Worm (Caenorhabditis elegans) whole organism, L3 larva: Measurements from ENCODE around the gene C08E8.4.

Experiments
- ZK546.5 ChIP-seq: sonication (generic microtip); optimal IDR thresholded peaks from 2 replicates; lab custom pipeline; 2017; ENCODE audit warnings: missing biosample characterization, missing genetic modification characterization
- aly-2 ChIP-seq: fragments of 150-350 bp; optimal IDR thresholded peaks from 2 replicates; lab custom pipeline; 2014; ENCODE audit warnings: missing biosample characterization, missing genetic modification characterization
- ama-1 ChIP-seq: fragments of 150-350 bp; optimal IDR thresholded peaks from 2 replicates; lab custom pipeline; 2018
- ceh-16 ChIP-seq: sonication (generic microtip); optimal IDR thresholded peaks from 2 replicates; lab custom pipeline; 2017; ENCODE audit warnings: missing biosample characterization, missing genetic modification characterization
- ceh-28 ChIP-seq: fragments of 150-350 bp; optimal IDR thresholded peaks from 2 replicates; lab custom pipeline; 2014; ENCODE audit warnings: missing biosample characterization, missing genetic modification reagents, missing genetic modification characterization
- ceh-9 ChIP-seq: sonication (generic microtip); optimal IDR thresholded peaks from 2 replicates; lab custom pipeline; 2018; ENCODE audit warnings: missing biosample characterization, missing genetic modification characterization
- daf-12 ChIP-seq: fragments of 150-350 bp; optimal IDR thresholded peaks from 2 replicates; lab custom pipeline; 2014; ENCODE audit warnings: missing biosample characterization, missing genetic modification reagents, missing genetic modification characterization
- egl-27 ChIP-seq: sonication (generic microtip); optimal IDR thresholded peaks from 4 replicates; lab custom pipeline; 2017; ENCODE audit warnings: missing biosample characterization, missing genetic modification reagents, missing genetic modification characterization
- egl-5 ChIP-seq: fragments of 150-350 bp; optimal IDR thresholded peaks from 2 replicates; lab custom pipeline; 2017; ENCODE audit warnings: missing biosample characterization, missing genetic modification reagents, missing genetic modification characterization, inconsistent platforms
- elt-1 ChIP-seq: fragments of 150-350 bp; optimal IDR thresholded peaks from 2 replicates; lab custom pipeline; 2014; ENCODE audit warnings: missing biosample characterization, missing genetic modification characterization
- elt-2 ChIP-seq: sonication (generic microtip); optimal IDR thresholded peaks from 2 replicates; lab custom pipeline; 2016; ENCODE audit warnings: missing genetic modification reagents, mild to moderate bottlenecking, missing genetic modification characterization, missing compliant biosample characterization
- elt-3 ChIP-seq, 3 experiments: fragments of 150-350 bp in 1 of 3; sonication (generic microtip) in 2 of 3; optimal IDR thresholded peaks; 2 replicates in 2 of 3; 4 replicates in 1 of 3; lab custom pipeline; 2014 to 2017; ENCODE audit warnings: missing biosample characterization in 3 of 3, missing genetic modification characterization in 3 of 3
- eor-1 ChIP-seq, 2 experiments: fragments of 150-350 bp; optimal IDR thresholded peaks; 2 replicates each; lab custom pipeline; 2014 to 2018; ENCODE audit warnings: missing biosample characterization in 2 of 2, missing genetic modification characterization in 2 of 2
- fkh-10 ChIP-seq: sonication (generic microtip); optimal IDR thresholded peaks from 2 replicates; lab custom pipeline; 2017; ENCODE audit warnings: missing biosample characterization, missing genetic modification reagents, missing genetic modification characterization
- fkh-2 ChIP-seq: fragments of 150-350 bp; optimal IDR thresholded peaks from 2 replicates; lab custom pipeline; 2014; ENCODE audit warnings: missing biosample characterization, missing genetic modification reagents, missing genetic modification characterization
- fos-1 ChIP-seq: fragments of 150-350 bp; optimal IDR thresholded peaks from 2 replicates; lab custom pipeline; 2014; ENCODE audit warnings: missing biosample characterization, missing genetic modification characterization
- hmg-11 ChIP-seq: sonication (generic microtip); optimal IDR thresholded peaks from 2 replicates; lab custom pipeline; 2016; ENCODE audit warnings: missing genetic modification characterization, missing compliant biosample characterization
- jun-1 ChIP-seq: fragments of 150-350 bp; optimal IDR thresholded peaks from 2 replicates; lab custom pipeline; 2014; ENCODE audit warnings: missing biosample characterization, missing genetic modification reagents, missing genetic modification characterization
- lin-15B ChIP-seq: fragments of 150-350 bp; optimal IDR thresholded peaks from 2 replicates; lab custom pipeline; 2014; ENCODE audit warnings: missing biosample characterization, missing genetic modification characterization
- lin-39 ChIP-seq: fragments of 150-350 bp; optimal IDR thresholded peaks from 2 replicates; lab custom pipeline; 2018; ENCODE audit warnings: missing biosample characterization, missing genetic modification reagents, missing genetic modification characterization
- lsy-12 ChIP-seq: sonication (generic microtip); optimal IDR thresholded peaks from 2 replicates; lab custom pipeline; 2016; ENCODE audit warnings: mild to moderate bottlenecking, missing genetic modification characterization, missing compliant biosample characterization
- mdl-1 ChIP-seq: fragments of 150-350 bp; optimal IDR thresholded peaks from 2 replicates; lab custom pipeline; 2014; ENCODE audit warnings: missing biosample characterization, missing genetic modification characterization
- mml-1 ChIP-seq: fragments of 150-350 bp; sonication (generic microtip); optimal IDR thresholded peaks from 3 replicates; lab custom pipeline; 2014; ENCODE audit warnings: missing biosample characterization, missing genetic modification characterization
- nfya-1 ChIP-seq: sonication (generic microtip); optimal IDR thresholded peaks from 2 replicates; lab custom pipeline; 2017; ENCODE audit warnings: missing genetic modification characterization, mild to moderate bottlenecking, missing compliant biosample characterization, antibody characterized with exemption, moderate library complexity; ENCODE audit not compliant: insufficient read depth
- nhr-11 ChIP-seq: fragments of 150-350 bp; optimal IDR thresholded peaks from 2 replicates; lab custom pipeline; 2014; ENCODE audit warnings: missing biosample characterization, missing genetic modification characterization
- nhr-12 ChIP-seq: fragments of 150-350 bp; optimal IDR thresholded peaks from 2 replicates; lab custom pipeline; 2014; ENCODE audit warnings: missing biosample characterization, missing genetic modification characterization
- nhr-23 ChIP-seq: fragments of 150-350 bp; optimal IDR thresholded peaks from 2 replicates; lab custom pipeline; 2014; ENCODE audit warnings: missing biosample characterization, missing genetic modification reagents, missing genetic modification characterization
- nhr-237 ChIP-seq: fragments of 150-350 bp; optimal IDR thresholded peaks from 2 replicates; lab custom pipeline; 2014; ENCODE audit warnings: missing biosample characterization, missing genetic modification characterization
- nhr-25 ChIP-seq: sonication (generic microtip); optimal IDR thresholded peaks from 2 replicates; lab custom pipeline; 2017; ENCODE audit warnings: missing biosample characterization, missing genetic modification characterization
- nhr-28 ChIP-seq: fragments of 150-350 bp; optimal IDR thresholded peaks from 2 replicates; lab custom pipeline; 2014; ENCODE audit warnings: missing biosample characterization, missing genetic modification characterization
- nhr-43 ChIP-seq: sonication (generic microtip); optimal IDR thresholded peaks from 2 replicates; lab custom pipeline; 2016; ENCODE audit warnings: mild to moderate bottlenecking, missing genetic modification characterization, missing compliant biosample characterization; ENCODE audit not compliant: poor library complexity, severe bottlenecking
- nhr-67 ChIP-seq: fragments of 150-350 bp; optimal IDR thresholded peaks from 2 replicates; lab custom pipeline; 2014; ENCODE audit warnings: missing biosample characterization, missing genetic modification characterization
- nhr-76 ChIP-seq: fragments of 150-350 bp; sonication (generic microtip); optimal IDR thresholded peaks from 5 replicates; lab custom pipeline; 2014; ENCODE audit warnings: missing biosample characterization, missing genetic modification characterization
- nhr-77 ChIP-seq: fragments of 150-350 bp; optimal IDR thresholded peaks from 2 replicates; lab custom pipeline; 2014; ENCODE audit warnings: missing biosample characterization, missing genetic modification characterization
- pha-4 ChIP-seq: fragments of 150-350 bp; optimal IDR thresholded peaks from 2 replicates; lab custom pipeline; 2014; ENCODE audit warnings: missing biosample characterization, missing genetic modification reagents, missing genetic modification characterization
- pqm-1 ChIP-seq: fragments of 150-350 bp; optimal IDR thresholded peaks from 2 replicates; lab custom pipeline; 2017; ENCODE audit warnings: missing biosample characterization, missing genetic modification characterization, inconsistent platforms
- sea-2 ChIP-seq: fragments of 150-350 bp; sonication (generic microtip); optimal IDR thresholded peaks from 4 replicates; lab custom pipeline; 2014; ENCODE audit warnings: missing biosample characterization, missing genetic modification reagents, missing genetic modification characterization
- skn-1 ChIP-seq: fragments of 150-350 bp; optimal IDR thresholded peaks from 2 replicates; lab custom pipeline; 2014; ENCODE audit warnings: missing biosample characterization, missing genetic modification characterization
- snpc-4 ChIP-seq: fragments of 150-350 bp; optimal IDR thresholded peaks from 2 replicates; lab custom pipeline; 2014; ENCODE audit warnings: missing biosample characterization, missing genetic modification characterization
- tbx-2 ChIP-seq: sonication (generic microtip); optimal IDR thresholded peaks from 2 replicates; lab custom pipeline; 2016; ENCODE audit warnings: mild to moderate bottlenecking, missing genetic modification characterization, missing compliant biosample characterization
- unc-39 ChIP-seq: sonication (generic microtip); optimal IDR thresholded peaks from 4 replicates; lab custom pipeline; 2017; ENCODE audit warnings: missing biosample characterization, missing genetic modification characterization
- unc-62 ChIP-seq: fragments of 150-350 bp; sonication (generic microtip); optimal IDR thresholded peaks from 4 replicates; lab custom pipeline; 2014; ENCODE audit warnings: missing biosample characterization, missing genetic modification reagents, missing genetic modification characterization
- zag-1 ChIP-seq: fragments of 150-350 bp; optimal IDR thresholded peaks from 2 replicates; lab custom pipeline; 2014; ENCODE audit warnings: missing biosample characterization, missing genetic modification characterization
- ztf-11 ChIP-seq: fragments of 150-350 bp; optimal IDR thresholded peaks from 2 replicates; lab custom pipeline; 2014; ENCODE audit warnings: missing biosample characterization, missing genetic modification characterization
- ztf-4 ChIP-seq: fragments of 150-350 bp; optimal IDR thresholded peaks from 2 replicates; lab custom pipeline; 2014; ENCODE audit warnings: missing biosample characterization, missing genetic modification characterization

C08E8.4 gene

ce11 chrV:18337643-18338042 lies 34.0 kb upstream of the C08E8.4 start:
- TF ChIP-seq ceh-28 (tag; lab: Kevin White, UChicago) (peak; percentile 57), elt-3 (tag; optimal IDR thresholded peaks at IDR 0.05; lab: Kevin White, UChicago) (no peak)

- no peak for TF ChIP-seq ceh-16
- no peak for TF ChIP-seq ztf-4
- no peak for TF ChIP-seq eor-1 (tag; optimal IDR thresholded peaks at IDR 0.05; lab: Kevin White, UChicago)
- no peak for TF ChIP-seq elt-3 (tag; optimal IDR thresholded peaks at IDR 0.05; lab: Kevin White, UChicago)
- no peak for TF ChIP-seq lsy-12 (tag; lab: Kevin White, UChicago)
- TF ChIP-seq nhr-23 (tag; lab: Kevin White, UChicago), result no peak
- no peak for TF ChIP-seq lin-15B
- TF ChIP-seq fos-1 (tag; lab: Kevin White, UChicago), result no peak
- TF ChIP-seq ZK546.5, result no peak
- no peak for TF ChIP-seq mml-1 (tag; lab: Kevin White, UChicago)
- TF ChIP-seq nhr-43, result no peak
- no peak for TF ChIP-seq mdl-1 (tag; lab: Kevin White, UChicago)
These were observed 31.8 kb upstream of the C08E8.4 start, which contains the start of gene C08E8.10 for ce11 chrV:18339807-18340206. C08E8.10 (minus strand) TSS chrV:18339907.

ce11 chrV:18344194-18344593 lies 27.5 kb upstream of the C08E8.4 start:
- TF ChIP-seq ceh-28 (tag; lab: Kevin White, UChicago) (no peak), elt-3 (tag; optimal IDR thresholded peaks at IDR 0.05; lab: Kevin White, UChicago) (no peak), nhr-76 (tag; lab: Kevin White, UChicago) (no peak), mml-1 (tag; lab: Kevin White, UChicago) (no peak), lsy-12 (tag; lab: Kevin White, UChicago) (no peak), snpc-4 (tag; lab: Kevin White, UChicago) (no peak), unc-62 (GFP tag; lab: Kevin White, UChicago) (no peak), ama-1 (lab: Kevin White, UChicago) (no peak), ztf-4 (no peak), tbx-2 (no peak), nhr-28 (tag; lab: Kevin White, UChicago) (no peak), pha-4 (no peak), nhr-25 (no peak), ceh-9 (no peak)

- TF ChIP-seq aly-2 (tag; lab: Kevin White, UChicago), result no peak
- TF ChIP-seq ztf-11 (tag; lab: Kevin White, UChicago), result no peak
- peak; percentile 75 for TF ChIP-seq nhr-43
- TF ChIP-seq nhr-28 (tag; lab: Kevin White, UChicago), result no peak
- peak; percentile 34 for TF ChIP-seq skn-1 (tag; lab: Kevin White, UChicago)
- no peak for TF ChIP-seq unc-39
- no peak for TF ChIP-seq fkh-2 (tag; lab: Kevin White, UChicago)
- no peak for TF ChIP-seq ZK546.5
- peak; percentile 55 for TF ChIP-seq pha-4
- no peak for TF ChIP-seq nhr-12 (tag; lab: Kevin White, UChicago)
- no peak for TF ChIP-seq ama-1 (lab: Kevin White, UChicago)
- peak; percentile 100 for TF ChIP-seq pqm-1
- no peak for TF ChIP-seq egl-5
- no peak for TF ChIP-seq ceh-9
- no peak for TF ChIP-seq nhr-11 (tag; lab: Kevin White, UChicago)
- peak; percentile 98 for TF ChIP-seq jun-1
- TF ChIP-seq lin-39 (tag; lab: Kevin White, UChicago), result no peak
- TF ChIP-seq nhr-25, result no peak
- no peak for TF ChIP-seq sea-2
- no peak for TF ChIP-seq unc-62 (GFP tag; lab: Kevin White, UChicago)
- TF ChIP-seq nhr-237 (tag; lab: Kevin White, UChicago), result no peak
- no peak for TF ChIP-seq tbx-2
- peak; percentile 100 for TF ChIP-seq elt-2 (tag; lab: Kevin White, UChicago)
- no peak for TF ChIP-seq nfya-1 (tag; lab: Kevin White, UChicago)
- no peak for TF ChIP-seq nhr-77 (tag; lab: Kevin White, UChicago)
- no peak for TF ChIP-seq nhr-67
- TF ChIP-seq snpc-4 (tag; lab: Kevin White, UChicago), result no peak
- TF ChIP-seq elt-3 (tag; optimal IDR thresholded peaks at IDR 0.05; lab: Kevin White, UChicago), result peak; percentile 68 to 96 (median 94)
- no peak for TF ChIP-seq daf-12 (tag; lab: Kevin White, UChicago)
- TF ChIP-seq eor-1 (tag; optimal IDR thresholded peaks at IDR 0.05; lab: Kevin White, UChicago), result no peak
- peak; percentile 88 for TF ChIP-seq egl-27 (tag; lab: Kevin White, UChicago)
- no peak for TF ChIP-seq lsy-12 (tag; lab: Kevin White, UChicago)
- TF ChIP-seq nhr-23 (tag; lab: Kevin White, UChicago), result peak; percentile 57
- TF ChIP-seq mml-1 (tag; lab: Kevin White, UChicago), result no peak
- no peak for TF ChIP-seq mdl-1 (tag; lab: Kevin White, UChicago)
- no peak for TF ChIP-seq elt-1 (tag; lab: Kevin White, UChicago)
- no peak for TF ChIP-seq ceh-16
- TF ChIP-seq zag-1 (tag; lab: Kevin White, UChicago), result no peak
- TF ChIP-seq hmg-11 (tag; lab: Kevin White, UChicago), result no peak
- TF ChIP-seq nhr-76 (tag; lab: Kevin White, UChicago), result no peak
- TF ChIP-seq fkh-10 (GFP tag; lab: Kevin White, UChicago), result no peak
- TF ChIP-seq ceh-28 (tag; lab: Kevin White, UChicago), result peak; percentile 44
- peak; percentile 81 for TF ChIP-seq fos-1 (tag; lab: Kevin White, UChicago)
These were observed 25.6 kb upstream of the C08E8.4 start for ce11 chrV:18346080-18346479.
